Worm (Caenorhabditis elegans): ENCODE results near the gene tag-164.

ce11 chrIII:13430162-13430561, 29.2 kb upstream of the tag-164 start, which contains the start of gene trf-1:
- no peak for TF ChIP-seq nhr-28 (tag; optimal IDR thresholded peaks at IDR 0.05)
- TF ChIP-seq ztf-11 (tag; optimal IDR thresholded peaks at IDR 0.05), result no peak
- TF ChIP-seq mep-1 (tag; optimal IDR thresholded peaks at IDR 0.05), result no peak
- TF ChIP-seq tra-1 (GFP tag; IDR thresholded peaks at IDR 0.05), result no peak
- no peak for TF ChIP-seq unc-39 (tag; optimal IDR thresholded peaks at IDR 0.05)
- TF ChIP-seq pha-4 (GFP tag; IDR thresholded peaks at IDR 0.05), result no peak
- no peak for TF ChIP-seq pha-4 (tag; optimal IDR thresholded peaks at IDR 0.05)
- TF ChIP-seq dve-1 (tag; optimal IDR thresholded peaks at IDR 0.05; ENCODE audit: insufficient read depth), result no peak
- no peak for TF ChIP-seq lin-13 (GFP tag; optimal IDR thresholded peaks at IDR 0.05)
- TF ChIP-seq lin-39 (tag; optimal IDR thresholded peaks at IDR 0.05), result no peak
- no peak for TF ChIP-seq ceh-82 (tag; optimal IDR thresholded peaks at IDR 0.05)
- no peak for TF ChIP-seq aha-1 (tag)
- no peak for TF ChIP-seq nhr-77 (tag; optimal IDR thresholded peaks at IDR 0.05)
